Fruit fly (Drosophila melanogaster): Measurements from ENCODE around the gene CG13793.

- TF ChIP-seq Crg-1 (GFP tag; optimal IDR thresholded peaks at IDR 0.05) (no peak), Hr96 (GFP tag; optimal IDR thresholded peaks at IDR 0.05) (no peak), cnc (optimal IDR thresholded peaks at IDR 0.05) (no peak), CG12768 (GFP tag; optimal IDR thresholded peaks at IDR 0.05) (no peak), CG11617 (GFP tag; optimal IDR thresholded peaks at IDR 0.05) (no peak), cic (GFP tag; optimal IDR thresholded peaks at IDR 0.05) (no peak), CG7101 (tag; optimal IDR thresholded peaks at IDR 0.05) (no peak), CG1620 (GFP tag; optimal IDR thresholded peaks at IDR 0.05) (no peak), CG14711 (tag; optimal IDR thresholded peaks at IDR 0.05) (no peak), ovo (GFP tag; optimal IDR thresholded peaks at IDR 0.05) (no peak), CG5204 (GFP tag; optimal IDR thresholded peaks at IDR 0.05) (no peak), CG7045 (GFP tag; optimal IDR thresholded peaks at IDR 0.05) (peak; percentile 22), tj (GFP tag; optimal IDR thresholded peaks at IDR 0.05) (no peak), Clk (GFP tag; optimal IDR thresholded peaks at IDR 0.05) (no peak)
These were observed 44.1 kb downstream of the CG13793 start, which contains the start of gene Slob for dm6 chr2L:7675028-7675749.
